5 fruit fly cellular contexts compared by ENCODE assay signal in genomic region chr2L:5270215-5271071, dm6.
TF ChIP-seq lines count a peak whose summit lies in the region.

No protein-coding gene starts in this region.

- TF ChIP-seq CTCF in whole organism, embryonic (GFP tag; optimal IDR thresholded peaks at IDR 0.05; lab: Kevin White, UChicago): peak; percentile 79

TF ChIP-seq in whole organism, adult, 20 proteins besides CTCF, POLR2A, EP300 and RAD21:
- TF ChIP-seq CG12768 (GFP tag; optimal IDR thresholded peaks at IDR 0.05; lab: Kevin White, UChicago) (peak; percentile 16), Mnt (GFP tag; optimal IDR thresholded peaks at IDR 0.05; lab: Kevin White, UChicago) (peak; percentile 53), cic (GFP tag; optimal IDR thresholded peaks at IDR 0.05; lab: Kevin White, UChicago) (no peak), Crg-1 (GFP tag; optimal IDR thresholded peaks at IDR 0.05; lab: Kevin White, UChicago) (no peak), CG11617 (GFP tag; optimal IDR thresholded peaks at IDR 0.05; lab: Kevin White, UChicago) (no peak), CG1620 (GFP tag; optimal IDR thresholded peaks at IDR 0.05; lab: Kevin White, UChicago) (no peak), cnc (optimal IDR thresholded peaks at IDR 0.05; lab: Kevin White, UChicago) (no peak), CG14711 (tag; optimal IDR thresholded peaks at IDR 0.05; lab: Kevin White, UChicago) (no peak), pad (GFP tag; optimal IDR thresholded peaks at IDR 0.05; lab: Kevin White, UChicago) (no peak), kay (GFP tag; lab: Kevin White, UChicago; ENCODE audit: borderline replicate concordance) (peak; percentile 81), tj (GFP tag; optimal IDR thresholded peaks at IDR 0.05; lab: Kevin White, UChicago) (no peak), CG7045 (GFP tag; optimal IDR thresholded peaks at IDR 0.05; lab: Kevin White, UChicago) (no peak), Clk (GFP tag; optimal IDR thresholded peaks at IDR 0.05; lab: Kevin White, UChicago) (no peak), ovo (GFP tag; optimal IDR thresholded peaks at IDR 0.05; lab: Kevin White, UChicago) (no peak), CG33017 (tag; optimal IDR thresholded peaks at IDR 0.05; lab: Kevin White, UChicago) (no peak)
TF ChIP-seq in whole organism, adult: peak in this region for 3.

TF ChIP-seq in whole organism, embryonic, 481 proteins besides CTCF, POLR2A, EP300 and RAD21 (continues in another document):
- peak; percentile 24 for TF ChIP-seq CG12299 (tag; optimal IDR thresholded peaks at IDR 0.05; lab: Kevin White, UChicago)
- peak; percentile 58 for TF ChIP-seq amos (GFP tag; IDR thresholded peaks at IDR 0.05; lab: Robert Waterston, UW; ENCODE audit: partially characterized antibody)
- peak; percentile 5 for TF ChIP-seq fd96Cb (tag; optimal IDR thresholded peaks at IDR 0.05; lab: Kevin White, UChicago)
- TF ChIP-seq CG31441 (GFP tag; IDR thresholded peaks at IDR 0.05; lab: Robert Waterston, UW): no peak
- TF ChIP-seq ash1 (GFP tag; optimal IDR thresholded peaks at IDR 0.05; lab: Kevin White, UChicago): no peak
- TF ChIP-seq YL-1 (GFP tag; optimal IDR thresholded peaks at IDR 0.05; lab: Kevin White, UChicago): peak; percentile 13
- TF ChIP-seq zf30C (GFP tag; optimal IDR thresholded peaks at IDR 0.05; lab: Kevin White, UChicago): peak; percentile 79
- peak; percentile 5 for TF ChIP-seq nerfin-1 (tag; optimal IDR thresholded peaks at IDR 0.05; lab: Kevin White, UChicago)
- TF ChIP-seq CG15514 (GFP tag; optimal IDR thresholded peaks at IDR 0.05; lab: Kevin White, UChicago): no peak
- TF ChIP-seq jing (GFP tag; optimal IDR thresholded peaks at IDR 0.05; lab: Kevin White, UChicago): no peak
- TF ChIP-seq Atf6 (GFP tag; IDR thresholded peaks at IDR 0.05; lab: Robert Waterston, UW): no peak
- TF ChIP-seq sens (GFP tag; lab: Kevin White, UChicago): peak; percentile 83
- TF ChIP-seq bowl (GFP tag; IDR thresholded peaks at IDR 0.05; lab: Robert Waterston, UW): no peak
- TF ChIP-seq insv (GFP tag; optimal IDR thresholded peaks at IDR 0.05; lab: Kevin White, UChicago): peak; percentile 65 to 96
- no peak for TF ChIP-seq ci (GFP tag; IDR thresholded peaks at IDR 0.05; lab: Robert Waterston, UW)
- TF ChIP-seq pita (GFP tag; optimal IDR thresholded peaks at IDR 0.05; lab: Kevin White, UChicago): peak; percentile 22
- peak; percentile 42 for TF ChIP-seq CG5180 (GFP tag; optimal IDR thresholded peaks at IDR 0.05; lab: Kevin White, UChicago)
- no peak for TF ChIP-seq CG10209 (GFP tag; optimal IDR thresholded peaks at IDR 0.05; lab: Kevin White, UChicago)
- TF ChIP-seq stwl (tag; optimal IDR thresholded peaks at IDR 0.05; lab: Kevin White, UChicago): peak; percentile 24

TF ChIP-seq in whole organism, prepupa, 60 proteins besides CTCF, POLR2A, EP300 and RAD21:
- TF ChIP-seq Hr4 (GFP tag; optimal IDR thresholded peaks at IDR 0.05; lab: Kevin White, UChicago) (peak; percentile 29), Smox (GFP tag; optimal IDR thresholded peaks at IDR 0.05; lab: Kevin White, UChicago) (no peak), dsx (GFP tag; optimal IDR thresholded peaks at IDR 0.05; lab: Kevin White, UChicago; ENCODE audit: poor library complexity, severe bottlenecking) (peak; percentile 77), topi (GFP tag; optimal IDR thresholded peaks at IDR 0.05; lab: Kevin White, UChicago) (peak; percentile 4), net (GFP tag; optimal IDR thresholded peaks at IDR 0.05; lab: Kevin White, UChicago) (no peak), CG32006 (GFP tag; optimal IDR thresholded peaks at IDR 0.05; lab: Kevin White, UChicago) (no peak), Hr39 (GFP tag; optimal IDR thresholded peaks at IDR 0.05; lab: Kevin White, UChicago) (no peak), Eip78C (GFP tag; lab: Kevin White, UChicago) (peak; percentile 68), CG4318 (GFP tag; optimal IDR thresholded peaks at IDR 0.05; lab: Kevin White, UChicago) (no peak), CG8319 (GFP tag; optimal IDR thresholded peaks at IDR 0.05; lab: Kevin White, UChicago) (no peak), Sox14 (GFP tag; optimal IDR thresholded peaks at IDR 0.05; lab: Kevin White, UChicago) (peak; percentile 19), CG15336 (GFP tag; IDR thresholded peaks at IDR 0.05; lab: Robert Waterston, UW) (peak; percentile 18; the same call in 1 of the 2 replicates), esn (GFP tag; optimal IDR thresholded peaks at IDR 0.05; lab: Kevin White, UChicago) (peak; percentile 10), Ets96B (tag; optimal IDR thresholded peaks at IDR 0.05; lab: Kevin White, UChicago) (peak; percentile 9), Met (GFP tag; optimal IDR thresholded peaks at IDR 0.05; lab: Kevin White, UChicago) (peak; percentile 6)

TF ChIP-seq in whole organism, pupa, 21 proteins besides CTCF, POLR2A, EP300 and RAD21:
- peak; percentile 33 for TF ChIP-seq CG17806 (tag; optimal IDR thresholded peaks at IDR 0.05; lab: Kevin White, UChicago)
- TF ChIP-seq CG9948 (tag; optimal IDR thresholded peaks at IDR 0.05; lab: Kevin White, UChicago): peak; percentile 18
- TF ChIP-seq Pif1B (GFP tag; optimal IDR thresholded peaks at IDR 0.05; lab: Kevin White, UChicago): peak; percentile 28
- TF ChIP-seq CG8301 (tag; optimal IDR thresholded peaks at IDR 0.05; lab: Kevin White, UChicago): peak; percentile 40
- TF ChIP-seq Snoo (tag; optimal IDR thresholded peaks at IDR 0.05; lab: Kevin White, UChicago): no peak
- TF ChIP-seq gl (tag; optimal IDR thresholded peaks at IDR 0.05; lab: Kevin White, UChicago): no peak
- peak; percentile 8 for TF ChIP-seq CG34367 (tag; optimal IDR thresholded peaks at IDR 0.05; lab: Kevin White, UChicago)
- no peak for TF ChIP-seq Ets98B (GFP tag; IDR thresholded peaks at IDR 0.05; lab: Robert Waterston, UW)

TF ChIP-seq in whole organism, wandering third instar larva, 38 proteins besides CTCF, POLR2A, EP300 and RAD21:
- TF ChIP-seq Myc (optimal IDR thresholded peaks at IDR 0.05; lab: Kevin White, UChicago) (peak; percentile 82), Abd-B (GFP tag; optimal IDR thresholded peaks at IDR 0.05; lab: Kevin White, UChicago) (no peak), dsf (GFP tag; optimal IDR thresholded peaks at IDR 0.05; lab: Kevin White, UChicago; ENCODE audit: borderline replicate concordance) (no peak), lola (GFP tag; optimal IDR thresholded peaks at IDR 0.05; lab: Kevin White, UChicago) (no peak)
